Fruit fly (Drosophila melanogaster) whole organism, embryonic: Measurements from ENCODE around the gene vari.

Experiments used
- Asciz ChIP-seq: fragments of 200-800 bp; sonication (Bioruptor generic); optimal IDR thresholded peaks from 2 replicates; lab custom pipeline; 2017; ENCODE audit warnings: missing biosample characterization, mild to moderate bottlenecking, missing genetic modification characterization, missing genetic modification reagents
- Awh ChIP-seq: fragments of 200-800 bp; sonication (Bioruptor generic); IDR thresholded peaks from 2 replicates; pipeline ENCODE4, ENCODE4 v1.3.6; 2022; ENCODE audit warnings: missing biosample characterization, missing genetic modification characterization
- Bgb ChIP-seq: fragments of 200-800 bp; sonication (Bioruptor generic); IDR thresholded peaks from 2 replicates; pipeline ENCODE4 v1.3.6; 2022; ENCODE audit warnings: missing biosample characterization, missing genetic modification characterization; ENCODE audit not compliant: partially characterized antibody
- CG10565 ChIP-seq: fragments of 200-800 bp; sonication (Bioruptor generic); optimal IDR thresholded peaks from 3 replicates; lab custom pipeline; 2016; ENCODE audit warnings: missing biosample characterization, mild to moderate bottlenecking, missing genetic modification characterization
- CG11085 ChIP-seq: fragments of 200-800 bp; sonication (Bioruptor generic); IDR thresholded peaks from 2 replicates; pipeline ENCODE4 v1.3.6; 2022; ENCODE audit warnings: missing biosample characterization, missing genetic modification characterization
- CG11093 ChIP-seq: fragments of 200-800 bp; sonication (Bioruptor generic); IDR thresholded peaks from 3 replicates; pipeline ENCODE4 v1.3.6; 2022; ENCODE audit warnings: missing biosample characterization, missing genetic modification characterization
- CG11560 ChIP-seq: fragments of 200-800 bp; sonication (Bioruptor generic); IDR thresholded peaks from 3 replicates; pipeline ENCODE4 v1.3.6; 2022; ENCODE audit warnings: missing biosample characterization, missing genetic modification characterization
- CG12071 ChIP-seq: fragments of 200-800 bp; sonication (Bioruptor generic); optimal IDR thresholded peaks from 3 replicates; lab custom pipeline; 2018; ENCODE audit warnings: missing biosample characterization, mild to moderate bottlenecking, missing genetic modification characterization
- CG13287 ChIP-seq: fragments of 200-800 bp; sonication (Bioruptor generic); IDR thresholded peaks from 2 replicates; pipeline ENCODE4 v1.3.6; 2022; ENCODE audit warnings: missing biosample characterization, missing genetic modification characterization; ENCODE audit not compliant: partially characterized antibody
- CG14860 ChIP-seq: fragments of 200-800 bp; sonication (Bioruptor generic); IDR thresholded peaks from 3 replicates; pipeline ENCODE4 v1.3.6; 2022; ENCODE audit warnings: missing biosample characterization, missing genetic modification characterization; ENCODE audit not compliant: partially characterized antibody
- CG17359 ChIP-seq: fragments of 200-800 bp; sonication (Bioruptor generic); optimal IDR thresholded peaks from 3 replicates; lab custom pipeline; 2018; ENCODE audit warnings: missing biosample characterization, mild to moderate bottlenecking, missing genetic modification characterization, moderate library complexity
- CG18476 ChIP-seq: fragments of 200-800 bp; sonication (Bioruptor generic); optimal IDR thresholded peaks from 2 replicates; lab custom pipeline; 2016; ENCODE audit warnings: missing biosample characterization, mild to moderate bottlenecking, missing genetic modification characterization
- CG33557 ChIP-seq: fragments of 200-800 bp; sonication (Bioruptor generic); optimal IDR thresholded peaks from 2 replicates; lab custom pipeline; 2019; ENCODE audit warnings: missing biosample characterization, mild to moderate bottlenecking, missing genetic modification characterization, moderate library complexity
- CG3847 ChIP-seq: fragments of 200-800 bp; sonication (Bioruptor generic); IDR thresholded peaks from 2 replicates; pipeline ENCODE4 v1.3.6; 2022; ENCODE audit warnings: missing biosample characterization, missing genetic modification characterization
- CG4424 ChIP-seq: fragments of 200-800 bp; sonication (Bioruptor generic); optimal IDR thresholded peaks from 3 replicates; lab custom pipeline; 2016; ENCODE audit warnings: missing biosample characterization, missing genetic modification characterization
- CG6175 ChIP-seq: fragments of 200-800 bp; sonication (Bioruptor generic); IDR thresholded peaks from 3 replicates; pipeline ENCODE4 v1.3.6; 2022; ENCODE audit warnings: missing biosample characterization, missing genetic modification characterization
- CG6272 ChIP-seq: fragments of 200-800 bp; sonication (Bioruptor generic); IDR thresholded peaks from 2 replicates; pipeline ENCODE4 v1.3.6; 2022; ENCODE audit warnings: missing biosample characterization, missing genetic modification characterization
- CG9215 ChIP-seq: fragments of 200-800 bp; sonication (Bioruptor generic); IDR thresholded peaks from 2 replicates; pipeline ENCODE4 v1.3.6; 2022; ENCODE audit warnings: missing biosample characterization, missing genetic modification characterization
- CTCF ChIP-seq: fragments of 200-800 bp; sonication (Bioruptor generic); optimal IDR thresholded peaks from 2 replicates; lab custom pipeline; 2017; ENCODE audit warnings: missing biosample characterization, mild to moderate bottlenecking, missing genetic modification characterization, moderate library complexity
- Dad ChIP-seq: fragments of 200-800 bp; sonication (Bioruptor generic); optimal IDR thresholded peaks from 3 replicates; lab custom pipeline; 2016; ENCODE audit warnings: missing biosample characterization, missing genetic modification characterization
- Dip2 ChIP-seq: fragments of 200-800 bp; sonication (Bioruptor generic); IDR thresholded peaks from 2 replicates; pipeline ENCODE4 v1.3.6; 2022; ENCODE audit warnings: missing biosample characterization, missing genetic modification characterization
- Eip74EF ChIP-seq, 2 experiments: fragments of 200-800 bp in 1 of 2; fragments of >200 bp in 1 of 2; sonication (Bioruptor generic) in 1 of 2; optimal IDR thresholded peaks; 2 replicates each; lab custom pipeline; 2017 to 2019; ENCODE audit warnings: missing biosample characterization in 2 of 2, missing genetic modification characterization in 2 of 2, mild to moderate bottlenecking in 1 of 2, moderate library complexity in 1 of 2
- Fer3 ChIP-seq: fragments of 200-800 bp; sonication (Bioruptor generic); optimal IDR thresholded peaks from 2 replicates; lab custom pipeline; 2018; ENCODE audit warnings: missing biosample characterization, mild to moderate bottlenecking, missing genetic modification characterization, moderate library complexity
- HHEX ChIP-seq: fragments of 200-800 bp; sonication (Bioruptor generic); optimal IDR thresholded peaks from 3 replicates; lab custom pipeline; 2017; ENCODE audit warnings: missing biosample characterization, mild to moderate bottlenecking, missing genetic modification characterization, missing genetic modification reagents
- HLH4C ChIP-seq: fragments of 200-800 bp; sonication (Bioruptor generic); IDR thresholded peaks from 3 replicates; pipeline ENCODE4 v1.3.6; 2022; ENCODE audit warnings: missing biosample characterization, missing genetic modification characterization; ENCODE audit not compliant: partially characterized antibody
- Hr78 ChIP-seq, 2 experiments: fragments of 200-800 bp in 1 of 2; fragments of >200 bp in 1 of 2; sonication (Bioruptor generic) in 1 of 2; optimal IDR thresholded peaks; 2 replicates each; lab custom pipeline; 2017 to 2019; ENCODE audit warnings: missing biosample characterization in 2 of 2, missing genetic modification characterization in 2 of 2, mild to moderate bottlenecking in 1 of 2, moderate library complexity in 1 of 2
- Max ChIP-seq: fragments of 200-800 bp; sonication (Bioruptor generic); optimal IDR thresholded peaks from 2 replicates; lab custom pipeline; 2016; ENCODE audit warnings: missing biosample characterization, mild to moderate bottlenecking, missing genetic modification characterization
- Mes4 ChIP-seq: fragments of 200-800 bp; sonication (Bioruptor generic); optimal IDR thresholded peaks from 2 replicates; lab custom pipeline; 2016; ENCODE audit warnings: missing biosample characterization, missing genetic modification characterization
- Myb ChIP-seq: fragments of 200-800 bp; sonication (Bioruptor generic); optimal IDR thresholded peaks from 2 replicates; lab custom pipeline; 2016; ENCODE audit warnings: missing biosample characterization, missing genetic modification characterization
- Nf-YB ChIP-seq: fragments of 200-800 bp; sonication (Bioruptor generic); optimal IDR thresholded peaks from 3 replicates; lab custom pipeline; 2019; ENCODE audit warnings: missing biosample characterization, mild to moderate bottlenecking, missing genetic modification characterization, moderate library complexity
- Ptx1 ChIP-seq: fragments of 200-800 bp; sonication (Bioruptor generic); IDR thresholded peaks from 2 replicates; pipeline ENCODE4 v1.3.6; 2022; ENCODE audit warnings: missing biosample characterization, missing genetic modification characterization
- Sry-β ChIP-seq: fragments of 200-800 bp; sonication (Bioruptor generic); optimal IDR thresholded peaks from 2 replicates; lab custom pipeline; 2018; ENCODE audit warnings: missing biosample characterization, mild to moderate bottlenecking, missing genetic modification characterization, moderate library complexity
- Trl ChIP-seq, 3 experiments: fragments of >200 bp in 2 of 3; fragments of 200-800 bp in 1 of 3; sonication (Bioruptor generic) in 1 of 3; optimal IDR thresholded peaks; 2 replicates in 1 of 3; 3 replicates in 2 of 3; lab custom pipeline; 2016 to 2017; ENCODE audit warnings: missing biosample characterization in 1 of 3, missing genetic modification characterization in 1 of 3
- amos ChIP-seq: fragments of 200-800 bp; sonication (Bioruptor generic); IDR thresholded peaks from 2 replicates; pipeline ENCODE4 v1.3.6; 2022; ENCODE audit warnings: missing biosample characterization, missing genetic modification characterization; ENCODE audit not compliant: partially characterized antibody
- bbx ChIP-seq: fragments of 200-800 bp; sonication (Bioruptor generic); IDR thresholded peaks from 2 replicates; pipeline ENCODE4 v1.3.6; 2022; ENCODE audit warnings: missing biosample characterization, missing genetic modification characterization; ENCODE audit not compliant: partially characterized antibody
- cas ChIP-seq: fragments of 200-800 bp; sonication (Bioruptor generic); IDR thresholded peaks from 2 replicates; pipeline ENCODE4 v1.3.6; 2022; ENCODE audit warnings: missing biosample characterization, missing genetic modification characterization
- caup ChIP-seq: fragments of 200-800 bp; sonication (Bioruptor generic); optimal IDR thresholded peaks from 3 replicates; lab custom pipeline; 2017; ENCODE audit warnings: missing biosample characterization, mild to moderate bottlenecking, missing genetic modification characterization, moderate library complexity; ENCODE audit not compliant: severe bottlenecking
- danr ChIP-seq: fragments of 200-800 bp; sonication (Bioruptor generic); IDR thresholded peaks from 2 replicates; pipeline ENCODE4 v1.3.6; 2022; ENCODE audit warnings: missing biosample characterization, missing genetic modification characterization
- dysf ChIP-seq: fragments of 200-800 bp; sonication (Bioruptor generic); IDR thresholded peaks from 3 replicates; pipeline ENCODE4 v1.3.6; 2022; ENCODE audit warnings: missing biosample characterization, missing genetic modification characterization
- fd96Cb ChIP-seq: fragments of 200-800 bp; sonication (Bioruptor generic); optimal IDR thresholded peaks from 2 replicates; lab custom pipeline; 2018; ENCODE audit warnings: missing biosample characterization, mild to moderate bottlenecking, missing genetic modification characterization, moderate library complexity
- grn ChIP-seq: fragments of 200-800 bp; sonication (Bioruptor generic); optimal IDR thresholded peaks from 3 replicates; lab custom pipeline; 2017; ENCODE audit warnings: missing biosample characterization, missing genetic modification characterization
- gsb-n ChIP-seq: fragments of 200-800 bp; sonication (Bioruptor generic); optimal IDR thresholded peaks from 3 replicates; lab custom pipeline; 2018; ENCODE audit warnings: missing biosample characterization, mild to moderate bottlenecking, missing genetic modification characterization
- ham ChIP-seq: fragments of 200-800 bp; sonication (Bioruptor generic); IDR thresholded peaks from 2 replicates; pipeline ENCODE4 v1.3.6; 2022; ENCODE audit warnings: missing biosample characterization, missing genetic modification characterization
- nerfin-1 ChIP-seq: fragments of 200-800 bp; sonication (Bioruptor generic); optimal IDR thresholded peaks from 3 replicates; lab custom pipeline; 2019; ENCODE audit warnings: missing biosample characterization, mild to moderate bottlenecking, missing genetic modification characterization, moderate library complexity
- row ChIP-seq: fragments of 200-800 bp; sonication (Bioruptor generic); IDR thresholded peaks from 3 replicates; pipeline ENCODE4 v1.3.6; 2022; ENCODE audit warnings: missing biosample characterization, missing genetic modification characterization
- run ChIP-seq: fragments of 200-800 bp; sonication (Bioruptor generic); optimal IDR thresholded peaks from 3 replicates; lab custom pipeline; 2018; ENCODE audit warnings: missing biosample characterization, mild to moderate bottlenecking, missing genetic modification characterization
- shn ChIP-seq: fragments of 200-800 bp; sonication (Bioruptor generic); optimal IDR thresholded peaks from 3 replicates; lab custom pipeline; 2016; ENCODE audit warnings: missing biosample characterization, missing genetic modification characterization
- sr ChIP-seq: fragments of 200-800 bp; sonication (Bioruptor generic); IDR thresholded peaks from 3 replicates; pipeline ENCODE4 v1.3.6; 2022; ENCODE audit warnings: missing biosample characterization, missing genetic modification characterization
- tna ChIP-seq: fragments of 200-800 bp; sonication (Bioruptor generic); IDR thresholded peaks from 2 replicates; pipeline ENCODE4 v1.3.6; 2022; ENCODE audit warnings: missing biosample characterization, missing genetic modification characterization; ENCODE audit not compliant: partially characterized antibody
- unpg ChIP-seq: fragments of 200-800 bp; sonication (Bioruptor generic); optimal IDR thresholded peaks from 3 replicates; lab custom pipeline; 2018; ENCODE audit warnings: missing biosample characterization, mild to moderate bottlenecking, missing genetic modification characterization, moderate library complexity

vari gene

dm6 chr2L:20797515-20797847, 639 bp upstream of the vari start, which contains the start of gene CG9328 (continued):
- TF ChIP-seq CG13287 (GFP tag; lab: Robert Waterston, UW) (peak; percentile 41), cas (GFP tag; lab: Robert Waterston, UW) (peak; percentile 37; the same call in 1 of the 2 replicates), CG11093 (GFP tag; lab: Robert Waterston, UW) (no peak), Myb (GFP tag; lab: Kevin White, UChicago) (peak; percentile 19), grn (no peak), CG6175 (GFP tag; lab: Robert Waterston, UW) (no peak), Nf-YB (GFP tag; lab: Kevin White, UChicago) (peak; percentile 1), Mes4 (GFP tag; lab: Kevin White, UChicago) (no peak), nerfin-1 (tag; lab: Kevin White, UChicago) (peak; percentile 69), HLH4C (peak; percentile 44; the same call in 1 of the 3 replicates), dysf (GFP tag; lab: Robert Waterston, UW) (no peak; the same call in 1 of the 3 replicates), Eip74EF (GFP tag; optimal IDR thresholded peaks at IDR 0.05; lab: Kevin White, UChicago) (peak in 1 of 2 experiments; percentile 44), Asciz (GFP tag; lab: Kevin White, UChicago) (no peak), ham (GFP tag; lab: Robert Waterston, UW) (no peak), gsb-n (tag; lab: Kevin White, UChicago) (peak; percentile 62), Fer3 (peak; percentile 32), bbx (GFP tag; lab: Robert Waterston, UW) (peak; percentile 78), danr (GFP tag; lab: Robert Waterston, UW) (no peak), CG10565 (GFP tag; lab: Kevin White, UChicago) (no peak), Awh (GFP tag; lab: Robert Waterston, UW) (0 out of 2 replicates have a peak, but pooled peaks have one; percentile 6), CG12071 (GFP tag; lab: Kevin White, UChicago) (peak; percentile 60), shn (GFP tag; lab: Kevin White, UChicago) (peak; percentile 33), CG17359 (tag; lab: Kevin White, UChicago) (peak; percentile 51), run (no peak), caup (GFP tag; lab: Kevin White, UChicago) (peak; percentile 53), CG11560 (tag; lab: Robert Waterston, UW) (no peak), CG14860 (GFP tag; lab: Robert Waterston, UW) (0 out of 3 replicates have a peak, but pooled peaks have one; percentile 34), Dip2 (GFP tag; lab: Robert Waterston, UW) (no peak), CG6272 (no peak), unpg (GFP tag; lab: Kevin White, UChicago) (peak; percentile 46), Trl (optimal IDR thresholded peaks at IDR 0.05; lab: Kevin White, UChicago) (no peak), Trl (GFP tag; optimal IDR thresholded peaks at IDR 0.05; lab: Kevin White, UChicago) (no peak), CG18476 (GFP tag; lab: Kevin White, UChicago) (no peak), Bgb (peak; percentile 72), HHEX (GFP tag; lab: Kevin White, UChicago) (no peak), CG33557 (peak; percentile 18), CG9215 (GFP tag; lab: Robert Waterston, UW) (no peak), fd96Cb (tag; lab: Kevin White, UChicago) (peak; percentile 17), CTCF (peak; percentile 4), Dad (GFP tag; lab: Kevin White, UChicago) (no peak), sr (GFP tag; lab: Robert Waterston, UW) (no peak), Hr78 (GFP tag; optimal IDR thresholded peaks at IDR 0.05; lab: Kevin White, UChicago) (no peak), CG3847 (GFP tag; lab: Robert Waterston, UW) (no peak), CG4424 (GFP tag; lab: Kevin White, UChicago) (peak; percentile 2), Ptx1 (GFP tag; lab: Robert Waterston, UW) (peak; percentile 27; the same call in 1 of the 2 replicates), tna (peak; percentile 64), Sry-β (peak; percentile 12), amos (GFP tag; lab: Robert Waterston, UW) (peak; percentile 65; the same call in 1 of the 2 replicates), Max (GFP tag; lab: Kevin White, UChicago) (peak; percentile 21), CG11085 (no peak), row (peak; percentile 70; the same call in 1 of the 3 replicates)
